Fruit fly (Drosophila melanogaster): Measurements from ENCODE around the gene CG10175.

DNA sequence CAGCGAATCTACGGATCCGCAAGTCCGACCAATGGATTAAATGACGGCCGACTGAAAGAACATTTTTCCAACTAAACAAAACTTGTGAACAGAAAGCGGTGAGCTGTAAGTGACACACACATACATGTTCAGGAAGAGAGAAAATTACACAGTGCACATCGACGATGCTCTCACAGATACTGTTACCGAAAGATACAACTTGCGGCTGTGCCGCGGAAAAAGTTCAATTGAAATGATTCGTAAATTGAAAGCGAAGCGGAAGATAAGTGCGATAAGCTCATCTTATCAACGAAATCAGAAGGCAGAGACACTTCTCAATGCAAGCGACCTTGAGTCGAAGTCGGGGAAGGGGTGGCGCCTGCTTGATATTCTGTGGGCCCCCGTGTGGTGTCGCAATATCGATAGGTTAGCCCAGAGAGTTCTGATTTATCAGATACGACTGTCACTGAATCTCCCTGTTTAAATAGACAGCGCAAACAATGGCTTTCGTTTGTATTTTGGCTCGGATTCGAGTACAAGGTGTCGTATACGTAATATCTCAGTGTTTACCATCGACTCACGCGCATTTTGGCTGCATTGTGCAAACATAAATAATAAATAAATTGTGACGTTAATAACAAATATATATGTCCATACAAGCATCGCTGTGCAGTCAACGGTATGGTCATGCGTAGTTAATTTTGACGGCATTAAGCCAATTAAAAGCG is 11.2 kb downstream of the CG10175 start, which contains the start of gene Irk2:
- TF ChIP-seq CG17806 (tag; optimal IDR thresholded peaks at IDR 0.05) (no peak), CG4496 (GFP tag; IDR thresholded peaks at IDR 0.05) (no peak), fd96Ca (GFP tag; IDR thresholded peaks at IDR 0.05) (no peak)
